Fruit fly (Drosophila melanogaster) S2 (cell line): ENCODE measurements around the gene MBD-R2.
A peak's percentile ranks its signal among the peaks of the same experiment; 100 is the strongest.

Source experiments
- CG8478 ChIP-seq: fragments of >200 bp; optimal IDR thresholded peaks from 2 replicates; lab custom pipeline; 2018
- CTCF ChIP-seq, 2 experiments: fragments of >200 bp; optimal IDR thresholded peaks; 2 replicates each; lab custom pipeline; 2018

MBD-R2 gene

dm6 chr3R:12356044-12356443, at the start of gene MBD-R2:
Gene MBD-R2, minus strand, starts transcription at chr3R:12356265.
- TF ChIP-seq CTCF (optimal IDR thresholded peaks at IDR 0.05; lab: Kevin White, UChicago), result peak in 1 of 2 experiments; percentile 29
- no peak for TF ChIP-seq CG8478

DNA sequence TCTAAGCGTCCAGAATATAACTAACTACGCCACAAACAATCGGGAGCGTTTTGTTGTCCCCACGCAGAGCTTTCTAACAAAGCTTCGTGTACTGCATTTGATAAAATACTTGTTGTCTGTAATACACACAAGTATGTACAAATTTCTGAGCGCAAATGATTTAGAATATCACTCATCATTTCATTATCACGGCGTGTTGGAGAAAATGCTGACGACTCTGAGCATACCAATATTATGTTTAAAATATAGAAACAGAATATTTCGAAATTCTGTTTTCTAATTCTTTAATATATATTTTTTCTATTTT, 49.8 kb upstream of the MBD-R2 start, which contains the start of gene Cyp9f2:
TSS of gene Cyp9f2 (minus strand) at position 101 of the 307 bp plus-strand sequence.
- no peak for TF ChIP-seq CTCF (optimal IDR thresholded peaks at IDR 0.05; lab: Kevin White, UChicago)
- TF ChIP-seq CG8478, result no peak

- TF ChIP-seq CG8478 (no peak), CTCF (optimal IDR thresholded peaks at IDR 0.05; lab: Kevin White, UChicago) (no peak)
Measured at dm6 chr3R:12405134-12405533, 49.1 kb upstream of the MBD-R2 start.

- no peak for TF ChIP-seq CG8478
- TF ChIP-seq CTCF (optimal IDR thresholded peaks at IDR 0.05; lab: Kevin White, UChicago), result no peak
Measured at dm6 chr3R:12402935-12403334, 46.9 kb upstream of the MBD-R2 start.

- TF ChIP-seq CTCF (optimal IDR thresholded peaks at IDR 0.05; lab: Kevin White, UChicago) (peak; percentile 6 to 13), CG8478 (no peak)
Measured at dm6 chr3R:12401672-12402296, 45.7 kb upstream of the MBD-R2 start, which contains the start of gene DNAlig3. Gene DNAlig3, minus strand, starts transcription at chr3R:12401839.

DNA sequence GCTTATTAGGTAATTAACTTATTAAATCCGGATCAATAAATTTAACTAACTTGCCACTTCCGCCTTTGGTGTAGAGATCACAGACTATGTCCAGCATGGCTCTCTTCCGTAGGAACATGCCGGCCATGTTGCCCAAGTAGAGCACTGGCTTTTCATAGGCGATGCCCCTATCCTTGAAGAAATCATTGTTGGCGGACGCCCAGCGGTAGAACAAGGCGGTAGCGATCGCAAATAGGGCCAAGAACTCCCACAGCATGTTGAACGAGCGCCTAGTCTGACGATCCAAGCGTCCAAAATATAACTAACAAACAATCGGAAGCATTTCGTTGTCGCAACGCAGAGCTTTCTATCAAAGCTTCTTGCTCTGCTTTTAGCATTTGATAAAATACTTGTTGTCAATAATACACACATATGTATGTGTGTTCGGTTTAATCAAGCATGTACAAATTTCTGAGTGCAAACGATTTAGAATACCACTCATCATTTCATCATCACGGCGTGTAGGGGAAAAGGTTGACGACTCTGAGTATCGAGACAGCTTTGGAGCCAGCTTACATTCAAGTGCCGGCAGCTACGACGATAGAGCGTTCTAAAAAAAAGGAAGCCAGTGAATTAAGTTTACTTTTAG, 42.7 kb upstream of the MBD-R2 start, which contains the start of gene Cyp9f3:
TSS of gene Cyp9f3 (minus strand) at position 310 of the 628 bp plus-strand sequence.
- TF ChIP-seq CTCF (optimal IDR thresholded peaks at IDR 0.05; lab: Kevin White, UChicago) (no peak), CG8478 (no peak)

DNA sequence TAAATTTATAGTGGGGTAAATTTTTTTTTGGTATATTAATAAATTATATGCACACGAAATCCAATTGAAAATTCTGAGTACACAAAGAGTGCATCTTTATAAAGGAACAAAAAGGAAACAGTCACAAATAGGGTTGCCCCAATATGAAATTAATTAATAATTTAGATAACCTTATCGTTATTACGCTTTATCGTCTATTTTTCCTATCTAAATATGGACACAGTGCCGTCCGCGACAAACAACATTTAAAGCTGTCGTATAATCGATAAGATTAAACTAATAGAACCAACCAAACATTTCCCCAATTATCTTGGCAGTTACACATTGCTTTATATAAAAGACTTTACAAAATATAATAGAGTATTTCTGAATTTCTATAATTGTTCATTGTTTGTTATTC, 42.0 kb upstream of the MBD-R2 start:
- TF ChIP-seq CG8478, result no peak
- no peak for TF ChIP-seq CTCF (optimal IDR thresholded peaks at IDR 0.05; lab: Kevin White, UChicago)

DNA sequence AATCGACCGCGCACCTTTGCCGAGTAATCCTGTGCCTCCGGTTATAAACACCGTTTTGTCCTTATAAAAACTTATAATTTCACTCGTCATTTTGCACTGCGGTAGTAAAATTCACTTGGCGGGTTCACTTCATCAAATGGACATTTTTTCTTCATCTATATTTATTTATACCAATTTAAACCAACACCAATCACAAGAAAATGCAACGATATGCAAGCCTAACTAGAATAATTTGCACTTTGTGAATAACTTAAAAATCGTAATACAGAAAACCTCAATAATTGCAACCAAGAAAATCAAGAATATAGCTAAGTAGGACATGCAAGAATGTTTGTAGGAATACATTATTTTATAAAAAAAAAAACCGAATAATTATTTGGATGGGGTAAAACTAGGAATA, 39.8 kb upstream of the MBD-R2 start, which contains the start of the genes CG10096 and CG10097:
TSS of gene CG10096 (minus strand) at position 101 of the 400 bp plus-strand sequence.
TSS of gene CG10097 (minus strand) at position 101 of the 400 bp plus-strand sequence.
- TF ChIP-seq CTCF (optimal IDR thresholded peaks at IDR 0.05; lab: Kevin White, UChicago) (no peak), CG8478 (no peak)

dm6 chr3R:12386965-12387364, 30.9 kb upstream of the MBD-R2 start, which contains the start of gene CG33098:
Gene CG33098, plus strand, starts transcription at chr3R:12387188.
- TF ChIP-seq CTCF (optimal IDR thresholded peaks at IDR 0.05; lab: Kevin White, UChicago), result no peak
- no peak for TF ChIP-seq CG8478

dm6 chr3R:12385949-12386348, 29.9 kb upstream of the MBD-R2 start, which contains the start of gene Sol1:
Gene Sol1, plus strand, starts transcription at chr3R:12386249.
- TF ChIP-seq CTCF (optimal IDR thresholded peaks at IDR 0.05; lab: Kevin White, UChicago) (no peak), CG8478 (no peak)

DNA sequence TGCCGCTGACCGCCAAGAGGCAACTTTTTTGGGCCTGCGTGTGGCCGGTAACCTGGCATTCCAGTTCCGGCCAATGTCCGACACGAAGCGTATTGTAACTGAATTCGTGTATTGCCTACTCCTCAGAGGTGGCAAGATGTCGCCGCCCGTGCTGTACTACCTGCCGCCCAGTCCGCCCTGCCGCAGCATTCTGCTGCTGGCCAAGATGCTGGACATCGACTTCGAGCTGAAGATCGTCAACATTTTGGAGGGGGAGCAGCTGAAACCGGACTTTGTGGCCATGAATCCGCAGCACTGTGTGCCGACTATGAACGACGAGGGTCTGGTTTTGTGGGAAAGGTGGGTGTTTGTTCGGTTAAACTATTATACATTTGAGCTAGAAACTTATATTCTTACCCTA, 28.2 kb upstream of the MBD-R2 start:
- TF ChIP-seq CTCF (optimal IDR thresholded peaks at IDR 0.05; lab: Kevin White, UChicago) (no peak), CG8478 (no peak)

DNA sequence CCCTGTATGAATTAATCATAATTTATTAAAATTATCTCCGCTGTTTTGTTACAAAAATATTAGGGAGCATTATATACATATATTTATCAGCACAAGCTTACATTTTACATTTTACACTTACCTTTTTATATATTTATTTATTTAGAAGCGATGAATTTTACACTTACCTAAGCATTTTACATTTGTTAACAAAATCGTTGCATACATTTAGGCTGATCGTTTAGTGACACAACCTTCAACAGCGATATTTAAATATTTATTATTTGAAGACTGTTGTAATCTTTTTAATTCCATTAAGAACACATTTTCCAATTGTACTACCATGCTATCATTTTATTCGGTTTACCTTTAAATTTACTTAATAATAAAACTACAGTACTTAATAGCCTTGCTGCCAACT, 27.7 kb upstream of the MBD-R2 start:
- TF ChIP-seq CG8478 (no peak), CTCF (optimal IDR thresholded peaks at IDR 0.05; lab: Kevin White, UChicago) (peak in 1 of 2 experiments; percentile 29)

DNA sequence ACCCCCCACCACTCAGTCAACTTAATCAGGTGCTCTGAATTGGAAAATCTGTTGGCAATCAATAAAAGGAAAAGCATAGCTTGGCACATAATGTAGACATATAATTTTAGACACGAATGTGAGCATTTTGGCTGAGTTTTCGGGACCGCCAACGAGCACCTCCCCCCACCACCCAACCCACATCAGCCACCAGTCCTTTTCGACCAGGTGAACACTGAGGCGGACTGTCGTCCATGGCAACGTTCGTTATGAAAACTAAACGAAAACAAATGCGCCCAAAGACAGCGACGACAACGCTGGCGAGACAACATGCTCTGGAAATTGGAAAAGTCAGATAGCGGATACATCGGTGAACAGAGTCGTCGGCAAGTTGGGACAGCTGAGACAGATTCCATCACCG, 27.0 kb upstream of the MBD-R2 start, which contains the start of gene GstD11:
TSS of gene GstD11 (plus strand) at position 301 of the 400 bp plus-strand sequence.
- no peak for TF ChIP-seq CTCF (optimal IDR thresholded peaks at IDR 0.05; lab: Kevin White, UChicago)
- no peak for TF ChIP-seq CG8478

- no peak for TF ChIP-seq CG8478
Measured at dm6 chr3R:12382563-12382962, 26.5 kb upstream of the MBD-R2 start, which contains the start of gene CG10035. Gene CG10035, minus strand, starts transcription at chr3R:12382691.

- TF ChIP-seq CTCF (optimal IDR thresholded peaks at IDR 0.05; lab: Kevin White, UChicago) (no peak), CG8478 (no peak)
Measured at dm6 chr3R:12381130-12381700, 25.1 kb upstream of the MBD-R2 start.

DNA sequence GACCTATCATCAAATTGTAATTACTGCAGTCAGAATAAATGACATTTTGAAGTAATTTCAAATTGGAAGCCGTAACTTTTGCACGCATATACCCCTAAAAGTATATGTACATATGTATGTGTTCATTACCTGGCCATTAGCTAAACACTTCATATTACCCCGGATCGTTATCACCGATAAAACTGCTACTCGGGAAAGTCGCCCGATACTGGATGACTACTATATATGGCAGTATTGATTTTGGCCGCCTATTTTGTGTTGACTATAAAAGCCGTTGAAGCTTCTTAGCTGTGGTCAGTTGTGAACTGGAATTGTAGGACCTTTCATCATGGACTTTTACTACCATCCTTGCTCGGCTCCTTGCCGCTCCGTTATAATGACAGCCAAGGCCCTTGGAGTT, 23.6 kb upstream of the MBD-R2 start, which contains the start of gene GstD8:
TSS of gene GstD8 (plus strand) at position 301 of the 400 bp plus-strand sequence.
- TF ChIP-seq CG8478, result no peak
- no peak for TF ChIP-seq CTCF (optimal IDR thresholded peaks at IDR 0.05; lab: Kevin White, UChicago)
